Worm (Caenorhabditis elegans): ENCODE measurements around the gene nhr-195.

Gene nhr-195

ce11 chrV:8980845-8981244, 8.7 kb upstream of the nhr-195 start, which contains the start of gene str-84:
str-84 (minus strand) TSS chrV:8980945.
- TF ChIP-seq F13C5.2 (tag; optimal IDR thresholded peaks at IDR 0.05): no peak

- no peak for TF ChIP-seq hmbx-1 (tag; optimal IDR thresholded peaks at IDR 0.05)
- no peak for TF ChIP-seq sea-1 (GFP tag; conservative IDR thresholded peaks at IDR 0.05)
- no peak for TF ChIP-seq F13C5.2 (tag; optimal IDR thresholded peaks at IDR 0.05)
- TF ChIP-seq pes-1 (GFP tag; IDR thresholded peaks at IDR 0.05): no peak
- no peak for TF ChIP-seq hmg-4 (GFP tag; optimal IDR thresholded peaks at IDR 0.05)
- TF ChIP-seq tbx-37 (GFP tag; conservative IDR thresholded peaks at IDR 0.05): no peak
- TF ChIP-seq ets-7 (tag; optimal IDR thresholded peaks at IDR 0.05): no peak
- no peak for TF ChIP-seq B0310.2 (tag; optimal IDR thresholded peaks at IDR 0.05)
- no peak for TF ChIP-seq aly-1 (tag; optimal IDR thresholded peaks at IDR 0.05)
- no peak for TF ChIP-seq flt-1 (GFP tag; IDR thresholded peaks at IDR 0.05)
- TF ChIP-seq ama-1 (optimal IDR thresholded peaks at IDR 0.05): no peak
- TF ChIP-seq hnd-1 (tag; optimal IDR thresholded peaks at IDR 0.05): no peak
Observed at ce11 chrV:8977895-8978294, 5.7 kb upstream of the nhr-195 start.

ce11 chrV:8974889-8975422, 2.8 kb upstream of the nhr-195 start, which contains the start of gene nhr-143:
nhr-143 (minus strand) TSS chrV:8974939.
- no peak for TF ChIP-seq B0310.2 (tag; optimal IDR thresholded peaks at IDR 0.05)

- TF ChIP-seq hmbx-1 (tag; optimal IDR thresholded peaks at IDR 0.05) (no peak), hnd-1 (tag; optimal IDR thresholded peaks at IDR 0.05) (no peak), tra-4 (tag; optimal IDR thresholded peaks at IDR 0.05) (no peak)
Observed at ce11 chrV:8966086-8966485, 6.1 kb downstream of the nhr-195 start, which contains the start of gene nhr-219. nhr-219 (minus strand) TSS chrV:8966186.

ce11 chrV:8964055-8964758, 8.0 kb downstream of the nhr-195 start, which contains the start of gene nhr-44:
nhr-44 (minus strand) TSS chrV:8964105.
- TF ChIP-seq flt-1 (GFP tag; IDR thresholded peaks at IDR 0.05) (no peak), hmg-4 (GFP tag; optimal IDR thresholded peaks at IDR 0.05) (no peak), tbx-37 (GFP tag; conservative IDR thresholded peaks at IDR 0.05) (no peak), tbx-11 (GFP tag; IDR thresholded peaks at IDR 0.05) (no peak), tra-4 (tag; optimal IDR thresholded peaks at IDR 0.05) (no peak), scrt-1 (GFP tag; IDR thresholded peaks at IDR 0.05) (no peak), ets-7 (tag; optimal IDR thresholded peaks at IDR 0.05) (no peak), hmbx-1 (tag; optimal IDR thresholded peaks at IDR 0.05) (no peak), pes-1 (GFP tag; IDR thresholded peaks at IDR 0.05) (no peak), B0310.2 (tag; optimal IDR thresholded peaks at IDR 0.05) (no peak), sea-1 (GFP tag; conservative IDR thresholded peaks at IDR 0.05) (no peak), ceh-36 (tag; optimal IDR thresholded peaks at IDR 0.05) (no peak), ceh-13 (GFP tag; optimal IDR thresholded peaks at IDR 0.05) (no peak), F13C5.2 (tag; optimal IDR thresholded peaks at IDR 0.05) (no peak), aly-1 (tag; optimal IDR thresholded peaks at IDR 0.05) (no peak), ama-1 (optimal IDR thresholded peaks at IDR 0.05) (no peak)

ce11 chrV:8956387-8957095, 15.6 kb downstream of the nhr-195 start, which contains the start of gene ttc-17:
ttc-17 (plus strand) TSS chrV:8957045.
- TF ChIP-seq ceh-36 (tag; optimal IDR thresholded peaks at IDR 0.05): no peak
- TF ChIP-seq pes-1 (GFP tag; IDR thresholded peaks at IDR 0.05): no peak
- TF ChIP-seq tbx-37 (GFP tag; conservative IDR thresholded peaks at IDR 0.05): no peak
- no peak for TF ChIP-seq flt-1 (GFP tag; IDR thresholded peaks at IDR 0.05)
- no peak for TF ChIP-seq aly-1 (tag; optimal IDR thresholded peaks at IDR 0.05)
- no peak for TF ChIP-seq scrt-1 (GFP tag; IDR thresholded peaks at IDR 0.05)
- TF ChIP-seq ets-7 (tag; optimal IDR thresholded peaks at IDR 0.05): no peak
- no peak for TF ChIP-seq B0310.2 (tag; optimal IDR thresholded peaks at IDR 0.05)
- TF ChIP-seq hmbx-1 (tag; optimal IDR thresholded peaks at IDR 0.05): no peak
- no peak for TF ChIP-seq sea-1 (GFP tag; conservative IDR thresholded peaks at IDR 0.05)

ce11 chrV:8949873-8950272, 22.3 kb downstream of the nhr-195 start:
- TF ChIP-seq ama-1 (optimal IDR thresholded peaks at IDR 0.05) (no peak), hmg-4 (GFP tag; optimal IDR thresholded peaks at IDR 0.05) (peak; percentile 19)

ce11 chrV:8948996-8949395, 23.2 kb downstream of the nhr-195 start:
- no peak for TF ChIP-seq scrt-1 (GFP tag; IDR thresholded peaks at IDR 0.05)
- TF ChIP-seq tra-4 (tag; optimal IDR thresholded peaks at IDR 0.05): no peak
- no peak for TF ChIP-seq ama-1 (optimal IDR thresholded peaks at IDR 0.05)
- no peak for TF ChIP-seq aly-1 (tag; optimal IDR thresholded peaks at IDR 0.05)
- TF ChIP-seq ceh-36 (tag; optimal IDR thresholded peaks at IDR 0.05): no peak
- no peak for TF ChIP-seq tbx-11 (GFP tag; IDR thresholded peaks at IDR 0.05)
- no peak for TF ChIP-seq pes-1 (GFP tag; IDR thresholded peaks at IDR 0.05)
- no peak for TF ChIP-seq flt-1 (GFP tag; IDR thresholded peaks at IDR 0.05)
- TF ChIP-seq hmg-4 (GFP tag; optimal IDR thresholded peaks at IDR 0.05): no peak
- no peak for TF ChIP-seq B0310.2 (tag; optimal IDR thresholded peaks at IDR 0.05)
- TF ChIP-seq ceh-13 (GFP tag; optimal IDR thresholded peaks at IDR 0.05): no peak
- TF ChIP-seq F13C5.2 (tag; optimal IDR thresholded peaks at IDR 0.05): no peak
- no peak for TF ChIP-seq tbx-37 (GFP tag; conservative IDR thresholded peaks at IDR 0.05)
- TF ChIP-seq sea-1 (GFP tag; conservative IDR thresholded peaks at IDR 0.05): no peak
- no peak for TF ChIP-seq hmbx-1 (tag; optimal IDR thresholded peaks at IDR 0.05)
- no peak for TF ChIP-seq hnd-1 (tag; optimal IDR thresholded peaks at IDR 0.05)
- TF ChIP-seq ets-7 (tag; optimal IDR thresholded peaks at IDR 0.05): no peak

Data from whole organism, early embryonic.